Fruit fly (Drosophila melanogaster) S2 (cell line): ENCODE results near the gene CG6184.

Source experiments
- CG8478 ChIP-seq: fragments of >200 bp; optimal IDR thresholded peaks from 2 replicates; lab custom pipeline; 2018
- CTCF ChIP-seq, 2 experiments: fragments of >200 bp; optimal IDR thresholded peaks; 2 replicates each; lab custom pipeline; 2018

DNA sequence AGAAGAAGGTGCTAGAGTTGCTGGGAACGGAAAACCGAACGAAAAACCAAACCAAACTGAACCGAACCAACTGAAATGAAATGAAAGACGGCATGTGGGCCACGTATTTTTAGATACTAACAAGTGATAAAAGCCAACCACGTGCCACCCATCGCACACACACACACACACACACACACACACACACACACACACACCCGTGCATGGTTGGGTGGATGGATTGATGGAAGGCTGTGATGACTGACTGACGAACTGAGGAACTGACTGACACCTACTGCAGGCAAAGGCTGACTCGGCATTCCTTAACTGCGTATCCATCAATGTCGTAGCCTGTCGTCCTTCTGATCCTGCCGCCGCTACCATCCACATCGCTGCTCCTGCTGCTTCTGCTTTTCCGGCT is 24.8 kb upstream of the CG6184 start:
- TF ChIP-seq CG8478 (no peak), CTCF (optimal IDR thresholded peaks at IDR 0.05; lab: Kevin White, UChicago) (no peak)
